Worm (Caenorhabditis elegans) whole organism, mixed stage, embryonic: ENCODE data around the gene sulp-2.
A peak's percentile ranks its signal among the peaks of the same experiment; 100 is the strongest.

Experiments
- M03D4.4 ChIP-seq: sonication (generic microtip); optimal IDR thresholded peaks from 2 replicates; lab custom pipeline; 2017; ENCODE audit warnings: mild to moderate bottlenecking, missing genetic modification characterization, missing compliant biosample characterization
- bed-3 ChIP-seq: fragments of 200-800 bp; sonication (Bioruptor generic); optimal IDR thresholded peaks from 3 replicates; lab custom pipeline; 2018; ENCODE audit warnings: mild to moderate bottlenecking, missing genetic modification characterization, moderate library complexity, missing compliant biosample characterization
- ceh-39 ChIP-seq: fragments of 150-350 bp; optimal IDR thresholded peaks from 2 replicates; lab custom pipeline; 2014; ENCODE audit warnings: missing biosample characterization, missing genetic modification characterization
- ceh-43 ChIP-seq: fragments of 200-800 bp; sonication (Bioruptor generic); optimal IDR thresholded peaks from 2 replicates; lab custom pipeline; 2018; ENCODE audit warnings: mild to moderate bottlenecking, missing genetic modification characterization, moderate library complexity, missing compliant biosample characterization
- ceh-83 ChIP-seq: fragments of 200-800 bp; sonication (Bioruptor generic); optimal IDR thresholded peaks from 2 replicates; lab custom pipeline; 2018; ENCODE audit warnings: mild to moderate bottlenecking, missing genetic modification characterization, missing compliant biosample characterization
- ces-1 ChIP-seq: fragments of 150-350 bp; optimal IDR thresholded peaks from 2 replicates; lab custom pipeline; 2014; ENCODE audit warnings: missing biosample characterization, missing genetic modification reagents, missing genetic modification characterization
- cnd-1 ChIP-seq: fragments of 200-800 bp; sonication (Bioruptor generic); optimal IDR thresholded peaks from 2 replicates; lab custom pipeline; 2018; ENCODE audit warnings: mild to moderate bottlenecking, missing genetic modification characterization, missing compliant biosample characterization
- elt-1 ChIP-seq: sonication (generic microtip); optimal IDR thresholded peaks from 2 replicates; lab custom pipeline; 2017; ENCODE audit warnings: missing genetic modification characterization, mild to moderate bottlenecking, missing compliant biosample characterization, antibody characterized with exemption, moderate library complexity, borderline replicate concordance; ENCODE audit not compliant: insufficient read depth
- elt-3 ChIP-seq: fragments of 150-350 bp; optimal IDR thresholded peaks from 2 replicates; lab custom pipeline; 2014; ENCODE audit warnings: missing biosample characterization, missing genetic modification characterization
- flh-1 ChIP-seq: fragments of 200-800 bp; sonication (Bioruptor generic); optimal IDR thresholded peaks from 2 replicates; lab custom pipeline; 2018; ENCODE audit warnings: mild to moderate bottlenecking, missing genetic modification characterization, moderate library complexity, missing compliant biosample characterization
- ham-2 ChIP-seq: fragments of 200-800 bp; sonication (Bioruptor generic); optimal IDR thresholded peaks from 2 replicates; lab custom pipeline; 2018; ENCODE audit warnings: mild to moderate bottlenecking, missing genetic modification characterization, missing compliant biosample characterization
- hlh-1 ChIP-seq: fragments of 150-350 bp; optimal IDR thresholded peaks from 2 replicates; lab custom pipeline; 2014; ENCODE audit warnings: missing biosample characterization, missing genetic modification reagents, missing genetic modification characterization
- lin-13 ChIP-seq: fragments of 150-350 bp; optimal IDR thresholded peaks from 2 replicates; lab custom pipeline; 2014; ENCODE audit warnings: missing biosample characterization, missing genetic modification characterization
- lin-32 ChIP-seq: fragments of 200-800 bp; sonication (Bioruptor generic); optimal IDR thresholded peaks from 2 replicates; lab custom pipeline; 2018; ENCODE audit warnings: mild to moderate bottlenecking, missing genetic modification characterization, missing compliant biosample characterization
- lsy-2 ChIP-seq: fragments of 150-350 bp; optimal IDR thresholded peaks from 2 replicates; lab custom pipeline; 2014; ENCODE audit warnings: missing biosample characterization, missing genetic modification characterization
- mab-5 ChIP-seq: fragments of 150-350 bp; optimal IDR thresholded peaks from 2 replicates; lab custom pipeline; 2014; ENCODE audit warnings: missing biosample characterization, missing genetic modification characterization
- mep-1 ChIP-seq: fragments of 150-350 bp; optimal IDR thresholded peaks from 2 replicates; lab custom pipeline; 2017; ENCODE audit warnings: missing biosample characterization, missing genetic modification reagents, missing genetic modification characterization, inconsistent platforms
- mls-2 ChIP-seq: sonication (generic microtip); optimal IDR thresholded peaks from 2 replicates; lab custom pipeline; 2016; ENCODE audit warnings: mild to moderate bottlenecking, missing genetic modification characterization, moderate library complexity, missing compliant biosample characterization
- nhr-12 ChIP-seq: fragments of 150-350 bp; optimal IDR thresholded peaks from 2 replicates; lab custom pipeline; 2014; ENCODE audit warnings: missing biosample characterization, missing genetic modification characterization
- nhr-2 ChIP-seq: fragments of 150-350 bp; optimal IDR thresholded peaks from 2 replicates; lab custom pipeline; 2014; ENCODE audit warnings: missing biosample characterization, missing genetic modification characterization
- nhr-237 ChIP-seq: fragments of 150-350 bp; optimal IDR thresholded peaks from 2 replicates; lab custom pipeline; 2014; ENCODE audit warnings: missing biosample characterization, missing genetic modification characterization
- nhr-28 ChIP-seq: fragments of 150-350 bp; optimal IDR thresholded peaks from 2 replicates; lab custom pipeline; 2014; ENCODE audit warnings: missing biosample characterization, missing genetic modification characterization
- nhr-76 ChIP-seq: sonication (generic microtip); optimal IDR thresholded peaks from 2 replicates; lab custom pipeline; 2017; ENCODE audit warnings: missing biosample characterization, missing genetic modification characterization
- pha-4 ChIP-seq: fragments of 150-350 bp; optimal IDR thresholded peaks from 2 replicates; lab custom pipeline; 2018; ENCODE audit warnings: missing biosample characterization, missing genetic modification reagents, missing genetic modification characterization
- sem-2 ChIP-seq: fragments of 200-800 bp; sonication (Bioruptor generic); optimal IDR thresholded peaks from 2 replicates; lab custom pipeline; 2018; ENCODE audit warnings: mild to moderate bottlenecking, missing genetic modification characterization, missing compliant biosample characterization
- snpc-4 ChIP-seq: fragments of 150-350 bp; optimal IDR thresholded peaks from 2 replicates; lab custom pipeline; 2014; ENCODE audit warnings: missing biosample characterization, missing genetic modification characterization
- sptf-1 ChIP-seq: sonication (generic microtip); optimal IDR thresholded peaks from 2 replicates; lab custom pipeline; 2017; ENCODE audit warnings: mild to moderate bottlenecking, missing genetic modification characterization, moderate library complexity, missing compliant biosample characterization
- tbx-8 ChIP-seq: fragments of 200-800 bp; sonication (Bioruptor generic); optimal IDR thresholded peaks from 2 replicates; lab custom pipeline; 2018; ENCODE audit warnings: mild to moderate bottlenecking, missing genetic modification characterization, moderate library complexity, missing compliant biosample characterization
- unc-120 ChIP-seq: sonication (generic microtip); optimal IDR thresholded peaks from 2 replicates; lab custom pipeline; 2017; ENCODE audit warnings: missing genetic modification characterization, missing compliant biosample characterization; ENCODE audit not compliant: poor library complexity, severe bottlenecking
- unc-62 ChIP-seq: fragments of 150-350 bp; optimal IDR thresholded peaks from 2 replicates; lab custom pipeline; 2014; ENCODE audit warnings: missing biosample characterization, missing genetic modification reagents, missing genetic modification characterization
- ztf-11 ChIP-seq: fragments of 150-350 bp; optimal IDR thresholded peaks from 2 replicates; lab custom pipeline; 2014; ENCODE audit warnings: missing biosample characterization, missing genetic modification characterization

The sulp-2 gene

ce11 chrX:5592517-5593183, 6.5 kb downstream of the sulp-2 start, which contains the start of gene unc-97:
Gene unc-97, plus strand, starts transcription at chrX:5593133.
- TF ChIP-seq flh-1 (GFP tag; lab: Kevin White, UChicago) (no peak), ceh-39 (no peak), nhr-237 (tag; lab: Kevin White, UChicago) (no peak), mab-5 (tag; lab: Kevin White, UChicago) (no peak), hlh-1 (tag; lab: Kevin White, UChicago) (peak; percentile 86), nhr-2 (tag; lab: Kevin White, UChicago) (no peak), cnd-1 (tag; lab: Kevin White, UChicago) (no peak), unc-62 (GFP tag; lab: Kevin White, UChicago) (peak; percentile 68), mls-2 (no peak), elt-3 (tag; lab: Kevin White, UChicago) (no peak), ceh-83 (GFP tag; lab: Kevin White, UChicago) (no peak), sptf-1 (tag; lab: Kevin White, UChicago) (no peak), nhr-12 (tag; lab: Kevin White, UChicago) (no peak), tbx-8 (GFP tag; lab: Kevin White, UChicago) (no peak), unc-120 (tag; lab: Kevin White, UChicago) (peak; percentile 49), nhr-28 (no peak)

ce11 chrX:5591830-5592229, 7.3 kb downstream of the sulp-2 start:
- no peak for TF ChIP-seq elt-3 (tag; lab: Kevin White, UChicago)
- TF ChIP-seq lsy-2 (tag; lab: Kevin White, UChicago): no peak
- peak; percentile 27 for TF ChIP-seq M03D4.4 (tag; lab: Kevin White, UChicago)
- TF ChIP-seq nhr-76 (tag; lab: Kevin White, UChicago): no peak
- TF ChIP-seq sem-2 (GFP tag; lab: Kevin White, UChicago): no peak
- TF ChIP-seq mls-2: peak; percentile 56
- no peak for TF ChIP-seq lin-13 (tag; lab: Kevin White, UChicago)
- no peak for TF ChIP-seq nhr-12 (tag; lab: Kevin White, UChicago)
- TF ChIP-seq mep-1: peak; percentile 24
- TF ChIP-seq ces-1: peak; percentile 20
- TF ChIP-seq ztf-11 (tag; lab: Kevin White, UChicago): no peak
- TF ChIP-seq sptf-1 (tag; lab: Kevin White, UChicago): no peak
- no peak for TF ChIP-seq unc-62 (GFP tag; lab: Kevin White, UChicago)
- peak; percentile 21 for TF ChIP-seq cnd-1 (tag; lab: Kevin White, UChicago)
- TF ChIP-seq snpc-4 (tag; lab: Kevin White, UChicago): no peak
- peak; percentile 39 for TF ChIP-seq ceh-83 (GFP tag; lab: Kevin White, UChicago)
- TF ChIP-seq ham-2 (GFP tag; lab: Kevin White, UChicago): peak; percentile 95
- peak; percentile 49 for TF ChIP-seq unc-120 (tag; lab: Kevin White, UChicago)
- TF ChIP-seq elt-1 (tag; lab: Kevin White, UChicago): no peak
- no peak for TF ChIP-seq mab-5 (tag; lab: Kevin White, UChicago)
- TF ChIP-seq flh-1 (GFP tag; lab: Kevin White, UChicago): no peak
- TF ChIP-seq tbx-8 (GFP tag; lab: Kevin White, UChicago): peak; percentile 4
- TF ChIP-seq ceh-43 (GFP tag; lab: Kevin White, UChicago): no peak
- TF ChIP-seq nhr-237 (tag; lab: Kevin White, UChicago): no peak
- TF ChIP-seq ceh-39: no peak
- TF ChIP-seq nhr-2 (tag; lab: Kevin White, UChicago): no peak
- no peak for TF ChIP-seq bed-3 (GFP tag; lab: Kevin White, UChicago)
- peak; percentile 33 for TF ChIP-seq pha-4 (tag; lab: Kevin White, UChicago)
- TF ChIP-seq lin-32 (GFP tag; lab: Kevin White, UChicago): no peak
- no peak for TF ChIP-seq nhr-28

ce11 chrX:5579714-5580265, 19.3 kb downstream of the sulp-2 start:
- TF ChIP-seq ceh-83 (GFP tag; lab: Kevin White, UChicago) (no peak), ces-1 (peak; percentile 75)

- TF ChIP-seq unc-62 (GFP tag; lab: Kevin White, UChicago) (no peak), M03D4.4 (tag; lab: Kevin White, UChicago) (no peak), sptf-1 (tag; lab: Kevin White, UChicago) (no peak), ceh-83 (GFP tag; lab: Kevin White, UChicago) (no peak), flh-1 (GFP tag; lab: Kevin White, UChicago) (no peak), sem-2 (GFP tag; lab: Kevin White, UChicago) (no peak), elt-1 (tag; lab: Kevin White, UChicago) (no peak), cnd-1 (tag; lab: Kevin White, UChicago) (no peak), snpc-4 (tag; lab: Kevin White, UChicago) (no peak), mls-2 (no peak)
Measured at ce11 chrX:5572638-5573037, 26.5 kb downstream of the sulp-2 start.
